Fruit fly (Drosophila melanogaster) Kc167 (cell line): ENCODE data around the gene CG15547.

Experiments
- h ChIP-seq: fragments of >200 bp; optimal IDR thresholded peaks from 3 replicates; lab custom pipeline; 2018; ENCODE audit warnings: missing external identifiers
- psq ChIP-seq: fragments of >200 bp; optimal IDR thresholded peaks from 2 replicates; lab custom pipeline; 2017; ENCODE audit warnings: missing external identifiers
- ttk ChIP-seq: sonication (Bioruptor generic); optimal IDR thresholded peaks from 2 replicates; lab custom pipeline; 2017; ENCODE audit warnings: missing external identifiers

DNA sequence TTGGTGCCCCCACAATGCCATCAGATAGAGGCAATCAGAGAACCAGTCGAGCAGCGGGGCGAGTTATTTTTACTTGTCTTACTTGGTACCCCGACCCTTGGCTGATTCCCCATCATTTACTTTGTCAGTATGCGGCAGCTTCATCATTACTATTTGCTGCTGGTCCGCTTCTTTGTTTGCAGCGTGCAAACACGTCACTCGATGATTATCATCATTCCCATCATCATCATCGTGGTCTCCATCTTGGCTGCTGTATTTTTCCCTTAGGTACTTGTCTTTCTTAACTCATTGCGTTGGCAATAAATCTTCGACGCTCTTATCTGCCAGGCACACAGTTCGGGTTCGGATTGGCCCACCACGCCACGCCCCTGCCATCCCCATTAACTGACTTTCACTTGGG is 48.8 kb upstream of the CG15547 start:
- TF ChIP-seq h (lab: Kevin White, UChicago), result no peak
- TF ChIP-seq psq (lab: Kevin White, UChicago), result no peak
- TF ChIP-seq ttk, result no peak
